Worm (Caenorhabditis elegans): Measurements from ENCODE around the gene F01F1.11.

Gene F01F1.11

ce11 chrIII:5921067-5921678 is 49.5 kb upstream of the F01F1.11 start (continued):
- TF ChIP-seq lin-35 (GFP tag; optimal IDR thresholded peaks at IDR 0.05): peak in 1 of 2 experiments; percentile 48
- no peak for TF ChIP-seq ceh-82 (tag; optimal IDR thresholded peaks at IDR 0.05)
- no peak for TF ChIP-seq hpl-2 (GFP tag; optimal IDR thresholded peaks at IDR 0.05)
- peak; percentile 69 for TF ChIP-seq nhr-20 (tag; optimal IDR thresholded peaks at IDR 0.05)
- no peak for TF ChIP-seq alr-1 (tag; optimal IDR thresholded peaks at IDR 0.05; ENCODE audit: borderline replicate concordance)
- no peak for TF ChIP-seq unc-86 (tag; optimal IDR thresholded peaks at IDR 0.05)
- TF ChIP-seq aly-2 (tag; optimal IDR thresholded peaks at IDR 0.05): no peak
- no peak for TF ChIP-seq irx-1 (tag; optimal IDR thresholded peaks at IDR 0.05)
- no peak for TF ChIP-seq hlh-4 (tag; optimal IDR thresholded peaks at IDR 0.05)
- TF ChIP-seq ama-1 (optimal IDR thresholded peaks at IDR 0.05): no peak
- peak in 1 of 3 experiments; percentile 0 for TF ChIP-seq dpl-1 (GFP tag; optimal IDR thresholded peaks at IDR 0.05)
- TF ChIP-seq nhr-47 (tag; optimal IDR thresholded peaks at IDR 0.05): peak; percentile 44
- no peak for TF ChIP-seq egl-13 (tag; optimal IDR thresholded peaks at IDR 0.05)
- TF ChIP-seq C04F5.9 (tag; optimal IDR thresholded peaks at IDR 0.05): no peak
- no peak for TF ChIP-seq pax-3 (tag; optimal IDR thresholded peaks at IDR 0.05)
- TF ChIP-seq blmp-1 (tag; optimal IDR thresholded peaks at IDR 0.05): peak; percentile 59
- no peak for TF ChIP-seq lir-3 (tag; optimal IDR thresholded peaks at IDR 0.05; ENCODE audit: poor library complexity)
- peak; percentile 92 for TF ChIP-seq nhr-85 (tag)
- TF ChIP-seq ceh-8 (GFP tag; optimal IDR thresholded peaks at IDR 0.05): no peak
- TF ChIP-seq zag-1 (tag; optimal IDR thresholded peaks at IDR 0.05): no peak
- TF ChIP-seq pqm-1 (tag; optimal IDR thresholded peaks at IDR 0.05): no peak
- TF ChIP-seq ztf-4 (tag; optimal IDR thresholded peaks at IDR 0.05): peak; percentile 7
- no peak for TF ChIP-seq lin-13 (GFP tag; optimal IDR thresholded peaks at IDR 0.05)
- no peak for TF ChIP-seq ceh-90 (tag; optimal IDR thresholded peaks at IDR 0.05)
- no peak for TF ChIP-seq mep-1 (tag; optimal IDR thresholded peaks at IDR 0.05)

DNA sequence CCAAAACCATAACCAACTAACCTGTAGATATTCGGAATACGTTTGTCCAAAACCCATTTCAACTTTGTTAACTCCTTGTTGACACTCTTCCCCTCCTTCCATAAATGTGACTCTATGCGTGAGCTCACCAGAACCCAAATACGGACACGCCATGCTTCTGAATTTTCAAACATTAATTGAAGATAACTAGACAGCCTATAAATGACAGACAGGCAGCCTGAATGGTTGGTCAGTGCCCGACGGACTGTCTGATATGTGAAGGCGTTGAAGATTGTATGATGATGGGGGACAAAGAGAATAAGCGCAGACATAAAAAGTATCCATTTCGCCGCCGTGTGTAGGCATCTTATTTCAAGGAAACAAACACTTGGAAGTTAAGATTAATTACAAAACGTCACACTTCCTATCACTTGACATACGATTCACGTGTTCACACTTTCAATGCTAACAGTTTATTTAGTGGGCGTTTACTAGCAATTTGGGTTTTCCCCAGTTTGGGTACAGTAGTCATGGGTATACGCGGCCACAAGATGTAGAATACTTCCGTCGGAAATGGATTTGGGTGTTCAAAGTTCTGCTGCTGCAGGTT is 48.2 kb upstream of the F01F1.11 start, which contains the start of the genes tdo-2 and C28H8.2:
Gene tdo-2, minus strand, starts transcription at position 157 of the 589 bp plus-strand sequence.
Gene C28H8.2, plus strand, starts transcription at position 524 of the 589 bp plus-strand sequence.
- TF ChIP-seq pqm-1 (tag; optimal IDR thresholded peaks at IDR 0.05) (no peak), lin-13 (GFP tag; optimal IDR thresholded peaks at IDR 0.05) (peak; percentile 7), mef-2 (tag; optimal IDR thresholded peaks at IDR 0.05) (no peak), C16A3.4 (tag; optimal IDR thresholded peaks at IDR 0.05) (peak; percentile 4), nhr-19 (GFP tag; conservative IDR thresholded peaks at IDR 0.05) (peak; percentile 78), zag-1 (tag; optimal IDR thresholded peaks at IDR 0.05) (no peak), ets-5 (GFP tag; IDR thresholded peaks at IDR 0.05) (no peak), vab-15 (tag; optimal IDR thresholded peaks at IDR 0.05) (peak; percentile 76), xbp-1 (tag; optimal IDR thresholded peaks at IDR 0.05) (peak; percentile 45), elt-3 (tag; optimal IDR thresholded peaks at IDR 0.05) (peak in 5 of 6 experiments; percentile 83 to 96 (median 93)), lin-14 (GFP tag; optimal IDR thresholded peaks at IDR 0.05) (peak; percentile 86), efl-1 (optimal IDR thresholded peaks at IDR 0.05) (peak in 1 of 2 experiments; percentile 17), efl-1 (GFP tag; optimal IDR thresholded peaks at IDR 0.05 in 1 of 2) (peak in 1 of 2 experiments; percentile 93), grh-1 (GFP tag; IDR thresholded peaks at IDR 0.05) (peak; percentile 71), nhr-90 (tag; optimal IDR thresholded peaks at IDR 0.05; ENCODE audit: poor library complexity) (peak; percentile 77), elt-2 (tag; optimal IDR thresholded peaks at IDR 0.05) (no peak), nhr-71 (tag; optimal IDR thresholded peaks at IDR 0.05) (peak; percentile 89), unc-130 (tag; optimal IDR thresholded peaks at IDR 0.05) (peak; percentile 67), ztf-4 (tag; optimal IDR thresholded peaks at IDR 0.05) (peak; percentile 39), snpc-4 (tag; optimal IDR thresholded peaks at IDR 0.05) (no peak), pag-3 (tag; optimal IDR thresholded peaks at IDR 0.05; ENCODE audit: borderline replicate concordance, insufficient read depth) (no peak), aly-2 (tag; optimal IDR thresholded peaks at IDR 0.05) (no peak), lin-15B (tag; optimal IDR thresholded peaks at IDR 0.05) (no peak), tbx-2 (tag; optimal IDR thresholded peaks at IDR 0.05) (peak; percentile 74), irx-1 (tag; optimal IDR thresholded peaks at IDR 0.05) (peak; percentile 19), fkh-8 (tag; optimal IDR thresholded peaks at IDR 0.05) (no peak), unc-86 (tag; optimal IDR thresholded peaks at IDR 0.05) (no peak), dsc-1 (tag; optimal IDR thresholded peaks at IDR 0.05) (no peak), nhr-47 (tag; optimal IDR thresholded peaks at IDR 0.05) (peak; percentile 54), isw-1 (GFP tag; IDR thresholded peaks at IDR 0.05) (no peak), lir-3 (tag; optimal IDR thresholded peaks at IDR 0.05; ENCODE audit: poor library complexity) (peak; percentile 22), sox-4 (tag; optimal IDR thresholded peaks at IDR 0.05) (no peak), hlh-17 (GFP tag; optimal IDR thresholded peaks at IDR 0.05; ENCODE audit: borderline replicate concordance) (no peak)
